Worm (Caenorhabditis elegans): Measurements from ENCODE around the gene sdz-19.

sdz-19 gene

DNA sequence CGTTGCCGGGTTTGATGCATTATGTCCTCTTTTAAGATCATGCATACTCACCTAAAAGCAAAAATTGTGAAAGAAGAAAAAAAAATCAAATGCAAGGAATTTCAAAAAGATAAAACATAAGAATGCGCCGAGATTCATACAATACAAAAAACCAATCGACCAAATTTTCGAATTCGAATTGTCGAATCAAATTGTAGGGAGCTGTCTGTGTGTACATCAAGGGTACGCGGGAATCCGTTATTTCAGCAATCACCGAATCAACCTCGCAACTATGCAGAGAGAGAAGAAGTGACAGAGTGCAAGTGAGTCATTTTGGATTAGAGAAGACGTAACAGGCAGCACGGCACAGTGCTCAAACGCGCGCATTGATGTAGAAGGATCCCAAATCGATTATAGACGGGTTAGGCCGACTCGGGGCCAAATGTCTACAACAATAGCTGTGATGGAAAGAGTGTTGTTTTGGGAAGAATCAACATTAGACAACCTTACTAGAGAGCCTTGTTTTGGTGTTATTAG lies at the start of gene sdz-19:
sdz-19 (minus strand) TSS at position 51 of the 516 bp plus-strand sequence.
- TF ChIP-seq tab-1 (GFP tag; IDR thresholded peaks at IDR 0.05) (no peak), T22C8.4 (GFP tag; IDR thresholded peaks at IDR 0.05) (no peak), ztf-23 (GFP tag; IDR thresholded peaks at IDR 0.05) (no peak), ref-1 (GFP tag; conservative IDR thresholded peaks at IDR 0.05) (no peak), med-1 (GFP tag; optimal IDR thresholded peaks at IDR 0.05; ENCODE audit: insufficient read depth) (no peak), flt-1 (GFP tag; IDR thresholded peaks at IDR 0.05) (no peak), klf-2 (GFP tag; conservative IDR thresholded peaks at IDR 0.05) (no peak), ztf-29 (GFP tag; IDR thresholded peaks at IDR 0.05) (no peak), cog-1 (tag; optimal IDR thresholded peaks at IDR 0.05) (no peak)

ce11 chrX:12551633-12552032 lies 48.5 kb upstream of the sdz-19 start, which contains the start of gene npr-4:
Gene npr-4 (minus strand): TSS chrX:12551684.
- TF ChIP-seq klf-2 (GFP tag; conservative IDR thresholded peaks at IDR 0.05) (no peak), flt-1 (GFP tag; IDR thresholded peaks at IDR 0.05) (no peak), ztf-29 (GFP tag; IDR thresholded peaks at IDR 0.05) (no peak), med-1 (GFP tag; optimal IDR thresholded peaks at IDR 0.05; ENCODE audit: insufficient read depth) (no peak), tab-1 (GFP tag; IDR thresholded peaks at IDR 0.05) (no peak), cog-1 (tag; optimal IDR thresholded peaks at IDR 0.05) (no peak), T22C8.4 (GFP tag; IDR thresholded peaks at IDR 0.05) (no peak), ztf-23 (GFP tag; IDR thresholded peaks at IDR 0.05) (no peak), ref-1 (GFP tag; conservative IDR thresholded peaks at IDR 0.05) (no peak)

DNA sequence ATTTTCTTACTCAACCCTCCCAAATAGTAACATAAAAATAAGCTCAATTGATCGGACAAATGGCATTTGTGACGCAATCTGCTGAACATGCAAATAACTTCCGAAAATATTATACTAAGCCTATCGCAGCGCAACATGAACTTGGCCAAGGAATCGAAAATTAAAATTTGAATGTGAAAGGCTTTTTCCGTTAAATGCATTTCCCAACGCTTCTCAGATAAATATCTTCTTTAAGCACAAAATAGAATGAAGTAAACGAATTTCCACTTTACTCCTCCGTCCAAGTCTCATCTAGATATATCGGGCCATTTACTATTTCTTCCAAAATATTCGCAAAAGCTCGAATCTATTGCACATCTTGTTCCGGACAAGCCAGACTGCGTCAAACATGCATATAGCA lies 45.9 kb upstream of the sdz-19 start:
- TF ChIP-seq ref-1 (GFP tag; conservative IDR thresholded peaks at IDR 0.05) (no peak), tab-1 (GFP tag; IDR thresholded peaks at IDR 0.05) (no peak), flt-1 (GFP tag; IDR thresholded peaks at IDR 0.05) (no peak), klf-2 (GFP tag; conservative IDR thresholded peaks at IDR 0.05) (no peak), cog-1 (tag; optimal IDR thresholded peaks at IDR 0.05) (no peak), ztf-23 (GFP tag; IDR thresholded peaks at IDR 0.05) (no peak), ztf-29 (GFP tag; IDR thresholded peaks at IDR 0.05) (no peak)

ce11 chrX:12546804-12547203 lies 43.7 kb upstream of the sdz-19 start:
- no peak for TF ChIP-seq klf-2 (GFP tag; conservative IDR thresholded peaks at IDR 0.05)
- TF ChIP-seq flt-1 (GFP tag; IDR thresholded peaks at IDR 0.05) = no peak
- TF ChIP-seq ztf-23 (GFP tag; IDR thresholded peaks at IDR 0.05) = no peak
- TF ChIP-seq cog-1 (tag; optimal IDR thresholded peaks at IDR 0.05) = no peak
- TF ChIP-seq ztf-29 (GFP tag; IDR thresholded peaks at IDR 0.05) = no peak
- no peak for TF ChIP-seq ref-1 (GFP tag; conservative IDR thresholded peaks at IDR 0.05)
- no peak for TF ChIP-seq T22C8.4 (GFP tag; IDR thresholded peaks at IDR 0.05)
- no peak for TF ChIP-seq med-1 (GFP tag; optimal IDR thresholded peaks at IDR 0.05; ENCODE audit: insufficient read depth)
- TF ChIP-seq tab-1 (GFP tag; IDR thresholded peaks at IDR 0.05) = no peak

DNA sequence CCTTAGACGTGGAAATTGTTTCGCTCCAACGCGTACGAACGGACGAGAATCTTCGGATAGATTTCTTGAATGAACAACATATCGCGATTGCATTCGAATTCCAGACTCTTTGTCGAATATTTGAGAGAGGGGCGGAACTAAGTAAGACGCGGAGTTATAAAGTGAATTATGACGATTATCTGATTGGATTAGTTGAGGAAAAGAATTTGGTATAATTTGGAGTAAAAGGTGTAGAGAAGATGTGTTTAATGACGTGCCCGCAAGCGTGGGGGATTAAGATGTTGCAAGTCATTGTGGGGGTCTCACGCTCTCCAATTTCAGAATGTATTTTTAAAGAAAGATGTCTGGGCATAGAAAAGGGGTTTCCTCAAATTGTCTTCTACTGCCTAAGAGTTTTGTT lies 42.0 kb upstream of the sdz-19 start:
- TF ChIP-seq ztf-29 (GFP tag; IDR thresholded peaks at IDR 0.05) (no peak), ztf-23 (GFP tag; IDR thresholded peaks at IDR 0.05) (no peak), cog-1 (tag; optimal IDR thresholded peaks at IDR 0.05) (no peak), med-1 (GFP tag; optimal IDR thresholded peaks at IDR 0.05; ENCODE audit: insufficient read depth) (no peak), flt-1 (GFP tag; IDR thresholded peaks at IDR 0.05) (no peak)

DNA sequence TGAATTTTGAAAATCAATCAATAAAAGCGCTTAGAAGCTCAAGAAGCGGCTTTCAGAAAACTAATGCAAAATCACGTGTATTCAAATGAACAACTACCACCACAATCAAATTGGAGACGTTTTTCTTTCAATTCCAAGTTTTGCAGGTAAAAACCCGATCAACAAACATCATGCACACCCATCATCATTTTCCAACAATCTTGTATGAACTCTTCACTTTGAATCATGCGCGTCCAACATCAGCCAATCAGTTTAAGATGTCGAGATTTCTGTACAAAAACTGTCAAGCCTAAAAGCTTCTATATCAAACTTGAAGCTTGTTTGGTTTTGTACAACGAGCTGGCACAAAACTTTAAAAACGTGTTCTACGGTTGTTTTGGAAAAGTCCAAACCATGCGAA lies 35.7 kb upstream of the sdz-19 start:
- TF ChIP-seq ref-1 (GFP tag; conservative IDR thresholded peaks at IDR 0.05) (no peak), ztf-29 (GFP tag; IDR thresholded peaks at IDR 0.05) (no peak), ztf-23 (GFP tag; IDR thresholded peaks at IDR 0.05) (no peak), tab-1 (GFP tag; IDR thresholded peaks at IDR 0.05) (no peak), cog-1 (tag; optimal IDR thresholded peaks at IDR 0.05) (no peak), med-1 (GFP tag; optimal IDR thresholded peaks at IDR 0.05; ENCODE audit: insufficient read depth) (no peak), T22C8.4 (GFP tag; IDR thresholded peaks at IDR 0.05) (no peak), klf-2 (GFP tag; conservative IDR thresholded peaks at IDR 0.05) (no peak)

DNA sequence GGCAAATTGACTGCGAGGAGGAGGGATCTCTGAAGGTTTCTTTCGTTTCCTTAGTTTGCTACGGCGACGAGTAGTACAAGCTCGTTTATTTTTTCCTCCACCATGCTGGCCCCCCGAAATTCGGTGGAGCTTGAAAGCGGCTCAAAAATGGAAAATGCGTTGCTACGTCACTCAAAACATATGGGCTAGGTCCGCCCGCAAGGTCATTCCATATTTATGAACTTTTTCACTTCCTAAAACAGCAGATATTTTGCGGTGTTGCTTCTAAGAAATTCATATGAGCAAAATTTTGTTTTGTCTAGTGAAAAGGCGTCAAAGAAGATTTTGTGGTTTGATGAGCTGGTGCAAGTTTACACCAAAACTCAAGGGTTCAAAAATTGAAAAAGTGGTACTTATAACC lies 31.3 kb upstream of the sdz-19 start:
- TF ChIP-seq ztf-23 (GFP tag; IDR thresholded peaks at IDR 0.05) (no peak), tab-1 (GFP tag; IDR thresholded peaks at IDR 0.05) (no peak), T22C8.4 (GFP tag; IDR thresholded peaks at IDR 0.05) (no peak), ztf-29 (GFP tag; IDR thresholded peaks at IDR 0.05) (no peak), klf-2 (GFP tag; conservative IDR thresholded peaks at IDR 0.05) (no peak), med-1 (GFP tag; optimal IDR thresholded peaks at IDR 0.05; ENCODE audit: insufficient read depth) (no peak), ref-1 (GFP tag; conservative IDR thresholded peaks at IDR 0.05) (no peak), flt-1 (GFP tag; IDR thresholded peaks at IDR 0.05) (no peak), cog-1 (tag; optimal IDR thresholded peaks at IDR 0.05) (no peak)

- no peak for TF ChIP-seq klf-2 (GFP tag; conservative IDR thresholded peaks at IDR 0.05)
- no peak for TF ChIP-seq tab-1 (GFP tag; IDR thresholded peaks at IDR 0.05)
- no peak for TF ChIP-seq ref-1 (GFP tag; conservative IDR thresholded peaks at IDR 0.05)
- TF ChIP-seq T22C8.4 (GFP tag; IDR thresholded peaks at IDR 0.05) = no peak
- TF ChIP-seq cog-1 (tag; optimal IDR thresholded peaks at IDR 0.05) = no peak
- no peak for TF ChIP-seq med-1 (GFP tag; optimal IDR thresholded peaks at IDR 0.05; ENCODE audit: insufficient read depth)
- TF ChIP-seq flt-1 (GFP tag; IDR thresholded peaks at IDR 0.05) = no peak
- TF ChIP-seq ztf-23 (GFP tag; IDR thresholded peaks at IDR 0.05) = no peak
- no peak for TF ChIP-seq ztf-29 (GFP tag; IDR thresholded peaks at IDR 0.05)
Measured at ce11 chrX:12532405-12532804, 29.3 kb upstream of the sdz-19 start.

ce11 chrX:12525359-12525839 lies 22.3 kb upstream of the sdz-19 start, which contains the start of gene scd-1:
Gene scd-1 (minus strand): TSS chrX:12525789.
- TF ChIP-seq klf-2 (GFP tag; conservative IDR thresholded peaks at IDR 0.05) = no peak
- no peak for TF ChIP-seq T22C8.4 (GFP tag; IDR thresholded peaks at IDR 0.05)
- no peak for TF ChIP-seq ref-1 (GFP tag; conservative IDR thresholded peaks at IDR 0.05)
- no peak for TF ChIP-seq tab-1 (GFP tag; IDR thresholded peaks at IDR 0.05)

- no peak for TF ChIP-seq ztf-29 (GFP tag; IDR thresholded peaks at IDR 0.05)
- no peak for TF ChIP-seq ztf-23 (GFP tag; IDR thresholded peaks at IDR 0.05)
- no peak for TF ChIP-seq med-1 (GFP tag; optimal IDR thresholded peaks at IDR 0.05; ENCODE audit: insufficient read depth)
- TF ChIP-seq ref-1 (GFP tag; conservative IDR thresholded peaks at IDR 0.05) = no peak
- no peak for TF ChIP-seq cog-1 (tag; optimal IDR thresholded peaks at IDR 0.05)
- no peak for TF ChIP-seq tab-1 (GFP tag; IDR thresholded peaks at IDR 0.05)
- TF ChIP-seq klf-2 (GFP tag; conservative IDR thresholded peaks at IDR 0.05) = no peak
- TF ChIP-seq T22C8.4 (GFP tag; IDR thresholded peaks at IDR 0.05) = no peak
- no peak for TF ChIP-seq flt-1 (GFP tag; IDR thresholded peaks at IDR 0.05)
Measured at ce11 chrX:12524514-12524913, 21.4 kb upstream of the sdz-19 start.

All from whole organism, midembryonic.